Worm (Caenorhabditis elegans) whole organism, early embryonic: ENCODE data around the gene R04F11.3.
A peak's percentile ranks its signal among the peaks of the same experiment; 100 is the strongest.

Source experiments
- B0310.2 ChIP-seq: sonication (generic microtip); optimal IDR thresholded peaks from 2 replicates; lab custom pipeline; 2016; ENCODE audit warnings: mild to moderate bottlenecking, missing genetic modification characterization, missing compliant biosample characterization
- F13C5.2 ChIP-seq: sonication (generic microtip); optimal IDR thresholded peaks from 2 replicates; lab custom pipeline; 2017; ENCODE audit warnings: mild to moderate bottlenecking, missing genetic modification characterization, inconsistent platforms, missing compliant biosample characterization
- aly-1 ChIP-seq: sonication (generic microtip); optimal IDR thresholded peaks from 2 replicates; lab custom pipeline; 2016; ENCODE audit warnings: missing genetic modification characterization, missing compliant biosample characterization
- ama-1 ChIP-seq: fragments of 150-350 bp; optimal IDR thresholded peaks from 2 replicates; lab custom pipeline; 2014
- ceh-13 ChIP-seq: fragments of 200-800 bp; sonication (Bioruptor generic); optimal IDR thresholded peaks from 2 replicates; lab custom pipeline; 2018; ENCODE audit warnings: mild to moderate bottlenecking, missing genetic modification characterization, missing compliant biosample characterization
- ceh-36 ChIP-seq: sonication (generic microtip); optimal IDR thresholded peaks from 2 replicates; lab custom pipeline; 2016; ENCODE audit warnings: missing genetic modification characterization, inconsistent platforms, missing compliant biosample characterization
- ets-7 ChIP-seq: sonication (generic microtip); optimal IDR thresholded peaks from 2 replicates; lab custom pipeline; 2016; ENCODE audit warnings: missing genotype, missing genetic modification characterization, missing compliant biosample characterization
- flt-1 ChIP-seq: fragments of 200-800 bp; sonication (Bioruptor generic); IDR thresholded peaks from 2 replicates; pipeline ENCODE4 v1.3.6; 2022; ENCODE audit warnings: missing genetic modification characterization, missing compliant biosample characterization
- hmbx-1 ChIP-seq: sonication (generic microtip); optimal IDR thresholded peaks from 2 replicates; lab custom pipeline; 2016; ENCODE audit warnings: mild to moderate bottlenecking, missing genetic modification characterization, missing compliant biosample characterization
- hmg-4 ChIP-seq: fragments of 200-800 bp; sonication (Bioruptor generic); optimal IDR thresholded peaks from 2 replicates; lab custom pipeline; 2018; ENCODE audit warnings: mild to moderate bottlenecking, missing genetic modification characterization, missing compliant biosample characterization
- hnd-1 ChIP-seq: sonication (generic microtip); optimal IDR thresholded peaks from 2 replicates; lab custom pipeline; 2016; ENCODE audit warnings: missing genetic modification characterization, missing compliant biosample characterization
- pes-1 ChIP-seq: fragments of 200-800 bp; sonication (Bioruptor generic); IDR thresholded peaks from 2 replicates; pipeline ENCODE4 v1.3.6; 2022; ENCODE audit warnings: missing genetic modification reagents, missing genetic modification characterization, missing compliant biosample characterization
- scrt-1 ChIP-seq: fragments of 200-800 bp; sonication (Bioruptor generic); IDR thresholded peaks from 2 replicates; pipeline ENCODE4 v1.3.6; 2022; ENCODE audit warnings: missing genetic modification characterization, missing compliant biosample characterization
- sea-1 ChIP-seq: fragments of 200-800 bp; sonication (Bioruptor generic); conservative IDR thresholded peaks from 2 replicates; pipeline ENCODE4 v1.3.6; 2022; ENCODE audit warnings: missing genetic modification characterization, missing compliant biosample characterization
- tbx-11 ChIP-seq: fragments of 200-800 bp; sonication (Bioruptor generic); IDR thresholded peaks from 2 replicates; pipeline ENCODE4 v1.3.6; 2022; ENCODE audit warnings: missing genetic modification characterization, missing compliant biosample characterization
- tbx-37 ChIP-seq: fragments of 200-800 bp; sonication (Bioruptor generic); conservative IDR thresholded peaks from 2 replicates; pipeline ENCODE4 v1.3.6; 2022; ENCODE audit warnings: missing genetic modification reagents, missing genetic modification characterization, missing compliant biosample characterization
- tra-4 ChIP-seq: sonication (generic microtip); optimal IDR thresholded peaks from 2 replicates; lab custom pipeline; 2017; ENCODE audit warnings: missing genetic modification characterization, missing compliant biosample characterization

Gene R04F11.3

ce11 chrV:12343419-12343969 is 26.5 kb upstream of the R04F11.3 start, which contains the start of gene tomm-20:
Gene tomm-20, minus strand, starts transcription at chrV:12343469.
- TF ChIP-seq ceh-36 (peak; percentile 36), hnd-1 (tag; lab: Kevin White, UChicago) (peak; percentile 29), pes-1 (GFP tag; lab: Robert Waterston, UW) (peak; percentile 60; the same call in 1 of the 2 replicates), ceh-13 (peak; percentile 2), ama-1 (lab: Kevin White, UChicago) (no peak), sea-1 (GFP tag; lab: Robert Waterston, UW) (no peak), B0310.2 (tag; lab: Kevin White, UChicago) (no peak), hmg-4 (GFP tag; lab: Kevin White, UChicago) (no peak), scrt-1 (GFP tag; lab: Robert Waterston, UW) (peak; percentile 72), ets-7 (tag; lab: Kevin White, UChicago) (no peak), tbx-11 (GFP tag; lab: Robert Waterston, UW) (peak; percentile 76), tra-4 (tag; lab: Kevin White, UChicago) (no peak), flt-1 (peak; percentile 65; the same call in 1 of the 2 replicates), hmbx-1 (tag; lab: Kevin White, UChicago) (peak; percentile 2), aly-1 (tag; lab: Kevin White, UChicago) (no peak), tbx-37 (peak; percentile 50; the same call in 1 of the 2 replicates), F13C5.2 (peak; percentile 91)

- no peak for TF ChIP-seq tra-4 (tag; lab: Kevin White, UChicago)
Measured at ce11 chrV:12337894-12338293, 20.9 kb upstream of the R04F11.3 start, which contains the start of gene twk-13. Gene twk-13, minus strand, starts transcription at chrV:12337994.

ce11 chrV:12334387-12334786 is 17.4 kb upstream of the R04F11.3 start:
- no peak for TF ChIP-seq hmbx-1 (tag; lab: Kevin White, UChicago)
- TF ChIP-seq tra-4 (tag; lab: Kevin White, UChicago) = no peak
- TF ChIP-seq aly-1 (tag; lab: Kevin White, UChicago) = no peak
- TF ChIP-seq F13C5.2 = no peak
- TF ChIP-seq hnd-1 (tag; lab: Kevin White, UChicago) = no peak
- TF ChIP-seq flt-1 = no peak
- TF ChIP-seq pes-1 (GFP tag; lab: Robert Waterston, UW) = no peak
- no peak for TF ChIP-seq sea-1 (GFP tag; lab: Robert Waterston, UW)
- TF ChIP-seq tbx-37 = no peak
- no peak for TF ChIP-seq ceh-36
- TF ChIP-seq scrt-1 (GFP tag; lab: Robert Waterston, UW) = no peak

ce11 chrV:12331820-12332219 is 14.8 kb upstream of the R04F11.3 start:
- TF ChIP-seq flt-1 (0 out of 2 replicates have a peak, but pooled peaks have one; percentile 50), hmg-4 (GFP tag; lab: Kevin White, UChicago) (peak; percentile 44), B0310.2 (tag; lab: Kevin White, UChicago) (no peak), tbx-37 (peak; percentile 46; the same call in 1 of the 2 replicates), pes-1 (GFP tag; lab: Robert Waterston, UW) (peak; percentile 82), hnd-1 (tag; lab: Kevin White, UChicago) (peak; percentile 9), scrt-1 (GFP tag; lab: Robert Waterston, UW) (0 out of 2 replicates have a peak, but pooled peaks have one; percentile 65), ceh-36 (peak; percentile 47), sea-1 (GFP tag; lab: Robert Waterston, UW) (peak; percentile 69; the same call in 1 of the 2 replicates), tra-4 (tag; lab: Kevin White, UChicago) (no peak), ceh-13 (peak; percentile 10), ama-1 (lab: Kevin White, UChicago) (no peak)

- TF ChIP-seq hnd-1 (tag; lab: Kevin White, UChicago) (no peak), tra-4 (tag; lab: Kevin White, UChicago) (no peak), tbx-11 (GFP tag; lab: Robert Waterston, UW) (no peak), sea-1 (GFP tag; lab: Robert Waterston, UW) (no peak)
Measured at ce11 chrV:12329173-12329572, 12.2 kb upstream of the R04F11.3 start.

- TF ChIP-seq scrt-1 (GFP tag; lab: Robert Waterston, UW) = no peak
- TF ChIP-seq ceh-36 = no peak
Measured at ce11 chrV:12326638-12327037, 9.7 kb upstream of the R04F11.3 start.

- TF ChIP-seq hmbx-1 (tag; lab: Kevin White, UChicago) = no peak
- TF ChIP-seq ama-1 (lab: Kevin White, UChicago) = no peak
- TF ChIP-seq B0310.2 (tag; lab: Kevin White, UChicago) = no peak
- no peak for TF ChIP-seq sea-1 (GFP tag; lab: Robert Waterston, UW)
- TF ChIP-seq ets-7 (tag; lab: Kevin White, UChicago) = no peak
- no peak for TF ChIP-seq F13C5.2
- TF ChIP-seq tbx-37 = no peak
- TF ChIP-seq aly-1 (tag; lab: Kevin White, UChicago) = no peak
- TF ChIP-seq hnd-1 (tag; lab: Kevin White, UChicago) = no peak
- TF ChIP-seq flt-1 = no peak
- no peak for TF ChIP-seq ceh-13
- TF ChIP-seq tbx-11 (GFP tag; lab: Robert Waterston, UW) = no peak
- TF ChIP-seq scrt-1 (GFP tag; lab: Robert Waterston, UW) = no peak
- no peak for TF ChIP-seq pes-1 (GFP tag; lab: Robert Waterston, UW)
- no peak for TF ChIP-seq hmg-4 (GFP tag; lab: Kevin White, UChicago)
- TF ChIP-seq ceh-36 = no peak
- TF ChIP-seq tra-4 (tag; lab: Kevin White, UChicago) = no peak
Measured at ce11 chrV:12320274-12320839, 3.4 kb upstream of the R04F11.3 start.
